Worm (Caenorhabditis elegans) whole organism, L3 larva: ENCODE results near the gene marc-2.

Experiments
- R02D3.7 ChIP-seq: fragments of 150-350 bp; optimal IDR thresholded peaks from 2 replicates; lab custom pipeline; 2014; ENCODE audit warnings: missing biosample characterization, missing genetic modification characterization
- ama-1 ChIP-seq: fragments of 150-350 bp; optimal IDR thresholded peaks from 2 replicates; lab custom pipeline; 2018
- ceh-28 ChIP-seq: fragments of 150-350 bp; optimal IDR thresholded peaks from 2 replicates; lab custom pipeline; 2014; ENCODE audit warnings: missing biosample characterization, missing genetic modification reagents, missing genetic modification characterization
- ceh-82 ChIP-seq: fragments of 150-350 bp; optimal IDR thresholded peaks from 2 replicates; lab custom pipeline; 2014; ENCODE audit warnings: missing biosample characterization, missing genetic modification characterization
- ceh-9 ChIP-seq: sonication (generic microtip); optimal IDR thresholded peaks from 2 replicates; lab custom pipeline; 2018; ENCODE audit warnings: missing biosample characterization, missing genetic modification characterization
- daf-12 ChIP-seq: fragments of 150-350 bp; optimal IDR thresholded peaks from 2 replicates; lab custom pipeline; 2014; ENCODE audit warnings: missing biosample characterization, missing genetic modification reagents, missing genetic modification characterization
- egl-27 ChIP-seq: sonication (generic microtip); optimal IDR thresholded peaks from 4 replicates; lab custom pipeline; 2017; ENCODE audit warnings: missing biosample characterization, missing genetic modification reagents, missing genetic modification characterization
- egl-5 ChIP-seq: fragments of 150-350 bp; optimal IDR thresholded peaks from 2 replicates; lab custom pipeline; 2017; ENCODE audit warnings: missing biosample characterization, missing genetic modification reagents, missing genetic modification characterization, inconsistent platforms
- elt-1 ChIP-seq: fragments of 150-350 bp; optimal IDR thresholded peaks from 2 replicates; lab custom pipeline; 2014; ENCODE audit warnings: missing biosample characterization, missing genetic modification characterization
- elt-2 ChIP-seq: sonication (generic microtip); optimal IDR thresholded peaks from 2 replicates; lab custom pipeline; 2016; ENCODE audit warnings: missing genetic modification reagents, mild to moderate bottlenecking, missing genetic modification characterization, missing compliant biosample characterization
- elt-3 ChIP-seq, 3 experiments: fragments of 150-350 bp in 1 of 3; sonication (generic microtip) in 2 of 3; optimal IDR thresholded peaks; 2 replicates in 2 of 3; 4 replicates in 1 of 3; lab custom pipeline; 2014 to 2017; ENCODE audit warnings: missing biosample characterization in 3 of 3, missing genetic modification characterization in 3 of 3
- eor-1 ChIP-seq, 2 experiments: fragments of 150-350 bp; optimal IDR thresholded peaks; 2 replicates each; lab custom pipeline; 2014 to 2018; ENCODE audit warnings: missing biosample characterization in 2 of 2, missing genetic modification characterization in 2 of 2
- fkh-10 ChIP-seq: sonication (generic microtip); optimal IDR thresholded peaks from 2 replicates; lab custom pipeline; 2017; ENCODE audit warnings: missing biosample characterization, missing genetic modification reagents, missing genetic modification characterization
- hmg-11 ChIP-seq: sonication (generic microtip); optimal IDR thresholded peaks from 2 replicates; lab custom pipeline; 2016; ENCODE audit warnings: missing genetic modification characterization, missing compliant biosample characterization
- lin-39 ChIP-seq: fragments of 150-350 bp; optimal IDR thresholded peaks from 2 replicates; lab custom pipeline; 2018; ENCODE audit warnings: missing biosample characterization, missing genetic modification reagents, missing genetic modification characterization
- nfya-1 ChIP-seq: sonication (generic microtip); optimal IDR thresholded peaks from 2 replicates; lab custom pipeline; 2017; ENCODE audit warnings: missing genetic modification characterization, mild to moderate bottlenecking, missing compliant biosample characterization, antibody characterized with exemption, moderate library complexity; ENCODE audit not compliant: insufficient read depth
- nhr-12 ChIP-seq: fragments of 150-350 bp; optimal IDR thresholded peaks from 2 replicates; lab custom pipeline; 2014; ENCODE audit warnings: missing biosample characterization, missing genetic modification characterization
- nhr-23 ChIP-seq: fragments of 150-350 bp; optimal IDR thresholded peaks from 2 replicates; lab custom pipeline; 2014; ENCODE audit warnings: missing biosample characterization, missing genetic modification reagents, missing genetic modification characterization
- nhr-237 ChIP-seq: fragments of 150-350 bp; optimal IDR thresholded peaks from 2 replicates; lab custom pipeline; 2014; ENCODE audit warnings: missing biosample characterization, missing genetic modification characterization
- nhr-25 ChIP-seq: sonication (generic microtip); optimal IDR thresholded peaks from 2 replicates; lab custom pipeline; 2017; ENCODE audit warnings: missing biosample characterization, missing genetic modification characterization
- nhr-28 ChIP-seq: fragments of 150-350 bp; optimal IDR thresholded peaks from 2 replicates; lab custom pipeline; 2014; ENCODE audit warnings: missing biosample characterization, missing genetic modification characterization
- nhr-43 ChIP-seq: sonication (generic microtip); optimal IDR thresholded peaks from 2 replicates; lab custom pipeline; 2016; ENCODE audit warnings: mild to moderate bottlenecking, missing genetic modification characterization, missing compliant biosample characterization; ENCODE audit not compliant: poor library complexity, severe bottlenecking
- nhr-67 ChIP-seq: fragments of 150-350 bp; optimal IDR thresholded peaks from 2 replicates; lab custom pipeline; 2014; ENCODE audit warnings: missing biosample characterization, missing genetic modification characterization
- nhr-76 ChIP-seq: fragments of 150-350 bp; sonication (generic microtip); optimal IDR thresholded peaks from 5 replicates; lab custom pipeline; 2014; ENCODE audit warnings: missing biosample characterization, missing genetic modification characterization
- pqm-1 ChIP-seq: fragments of 150-350 bp; optimal IDR thresholded peaks from 2 replicates; lab custom pipeline; 2017; ENCODE audit warnings: missing biosample characterization, missing genetic modification characterization, inconsistent platforms
- snpc-4 ChIP-seq: fragments of 150-350 bp; optimal IDR thresholded peaks from 2 replicates; lab custom pipeline; 2014; ENCODE audit warnings: missing biosample characterization, missing genetic modification characterization
- tbx-2 ChIP-seq: sonication (generic microtip); optimal IDR thresholded peaks from 2 replicates; lab custom pipeline; 2016; ENCODE audit warnings: mild to moderate bottlenecking, missing genetic modification characterization, missing compliant biosample characterization
- unc-62 ChIP-seq: fragments of 150-350 bp; sonication (generic microtip); optimal IDR thresholded peaks from 4 replicates; lab custom pipeline; 2014; ENCODE audit warnings: missing biosample characterization, missing genetic modification reagents, missing genetic modification characterization
- ztf-4 ChIP-seq: fragments of 150-350 bp; optimal IDR thresholded peaks from 2 replicates; lab custom pipeline; 2014; ENCODE audit warnings: missing biosample characterization, missing genetic modification characterization

Gene marc-2

DNA sequence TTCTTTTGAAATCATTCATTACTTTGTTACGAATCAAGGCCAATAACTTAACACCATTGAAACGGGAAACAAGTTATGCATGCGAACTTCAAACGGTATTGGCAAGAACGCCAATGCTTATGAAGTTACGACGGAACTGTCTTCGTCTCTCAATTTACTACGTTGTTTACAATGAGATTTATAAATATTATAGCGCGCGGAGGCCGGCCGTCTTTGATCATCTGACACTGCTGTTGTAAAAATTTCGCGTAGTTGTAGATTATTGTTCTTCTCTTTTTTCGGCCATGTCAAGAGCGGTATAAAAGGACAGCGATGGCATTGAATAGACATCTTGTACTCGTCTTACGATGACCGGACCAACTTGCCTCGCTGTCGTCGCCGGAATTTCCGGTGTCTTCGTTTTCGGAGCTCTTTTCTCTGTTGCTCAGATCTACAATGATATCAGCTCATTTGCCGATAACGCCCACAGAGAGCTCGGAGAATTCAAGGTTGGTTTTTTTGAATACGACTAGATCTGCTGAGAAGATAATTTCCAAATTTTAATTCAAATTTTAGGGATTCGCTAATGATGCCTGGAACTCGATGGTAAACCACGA is 43.9 kb upstream of the marc-2 start, which contains the start of gene col-39:
col-39 (plus strand) TSS at position 342 of the 596 bp plus-strand sequence.
- TF ChIP-seq eor-1 (tag; optimal IDR thresholded peaks at IDR 0.05; lab: Kevin White, UChicago) (no peak), nhr-25 (tag; lab: Kevin White, UChicago) (peak; percentile 56), nhr-23 (tag; lab: Kevin White, UChicago) (no peak), ama-1 (peak; percentile 69), lin-39 (tag; lab: Kevin White, UChicago) (no peak), nhr-12 (tag; lab: Kevin White, UChicago) (no peak)
- TF ChIP-seq, all 47 proteins: peak for 2

- TF ChIP-seq nfya-1 (tag; lab: Kevin White, UChicago): no peak
- peak; percentile 69 for TF ChIP-seq nhr-25 (tag; lab: Kevin White, UChicago)
- no peak for TF ChIP-seq nhr-67 (tag; lab: Kevin White, UChicago)
- no peak for TF ChIP-seq R02D3.7 (tag; lab: Kevin White, UChicago)
- no peak for TF ChIP-seq unc-62 (GFP tag; lab: Kevin White, UChicago)
- TF ChIP-seq ztf-4 (tag; lab: Kevin White, UChicago): no peak
- TF ChIP-seq ceh-28 (tag; lab: Kevin White, UChicago): no peak
Observed at ce11 chrII:10703594-10704384, 43.0 kb upstream of the marc-2 start, which contains the start of gene col-79. TSS of gene col-79 (plus strand) at chrII:10703613.

DNA sequence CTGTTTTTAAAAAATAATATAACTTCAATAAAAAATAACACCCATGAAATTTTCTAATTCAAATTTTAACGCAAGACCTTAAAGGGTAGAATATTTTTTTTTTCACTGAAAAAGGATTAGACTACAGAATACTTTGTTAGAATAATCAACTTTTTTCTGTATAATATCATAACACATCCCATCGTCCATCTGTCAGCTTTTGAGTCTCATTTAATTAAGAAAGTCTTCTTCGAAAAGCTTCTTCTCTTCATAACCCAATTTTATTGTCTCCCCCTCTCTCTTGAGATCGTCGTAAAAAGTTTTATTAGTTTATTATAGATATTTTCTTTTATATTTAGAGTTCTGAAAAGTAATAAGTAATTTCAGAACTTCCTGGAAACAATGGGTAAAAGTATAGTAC is 35.3 kb upstream of the marc-2 start:
- TF ChIP-seq tbx-2 (tag; lab: Kevin White, UChicago) (no peak), fkh-10 (peak; percentile 5)

- TF ChIP-seq nhr-25 (tag; lab: Kevin White, UChicago): no peak
- no peak for TF ChIP-seq tbx-2 (tag; lab: Kevin White, UChicago)
- no peak for TF ChIP-seq elt-3 (tag; optimal IDR thresholded peaks at IDR 0.05; lab: Kevin White, UChicago)
- TF ChIP-seq elt-2 (tag; lab: Kevin White, UChicago): no peak
- TF ChIP-seq nfya-1 (tag; lab: Kevin White, UChicago): no peak
- TF ChIP-seq ceh-82 (tag; lab: Kevin White, UChicago): no peak
- no peak for TF ChIP-seq daf-12 (tag; lab: Kevin White, UChicago)
- no peak for TF ChIP-seq nhr-43 (tag; lab: Kevin White, UChicago)
- no peak for TF ChIP-seq egl-27 (tag; lab: Kevin White, UChicago)
- no peak for TF ChIP-seq ceh-28 (tag; lab: Kevin White, UChicago)
- no peak for TF ChIP-seq snpc-4 (tag; lab: Kevin White, UChicago)
- no peak for TF ChIP-seq nhr-28 (tag; lab: Kevin White, UChicago)
- no peak for TF ChIP-seq hmg-11
- no peak for TF ChIP-seq nhr-237
- no peak for TF ChIP-seq nhr-76 (tag; lab: Kevin White, UChicago)
Observed at ce11 chrII:10694713-10695112, 33.9 kb upstream of the marc-2 start, which contains the start of gene lgc-57. TSS of gene lgc-57 (plus strand) at chrII:10695013.

- TF ChIP-seq elt-2 (tag; lab: Kevin White, UChicago) (peak; percentile 60), nhr-25 (tag; lab: Kevin White, UChicago) (no peak), pqm-1 (tag; lab: Kevin White, UChicago) (peak; percentile 53), elt-1 (tag; lab: Kevin White, UChicago) (no peak)
- TF ChIP-seq, all 47 proteins: peak for 2
Observed at ce11 chrII:10693655-10694054, 32.9 kb upstream of the marc-2 start, which contains the start of gene gbh-1. TSS of gene gbh-1 (minus strand) at chrII:10693803.

DNA sequence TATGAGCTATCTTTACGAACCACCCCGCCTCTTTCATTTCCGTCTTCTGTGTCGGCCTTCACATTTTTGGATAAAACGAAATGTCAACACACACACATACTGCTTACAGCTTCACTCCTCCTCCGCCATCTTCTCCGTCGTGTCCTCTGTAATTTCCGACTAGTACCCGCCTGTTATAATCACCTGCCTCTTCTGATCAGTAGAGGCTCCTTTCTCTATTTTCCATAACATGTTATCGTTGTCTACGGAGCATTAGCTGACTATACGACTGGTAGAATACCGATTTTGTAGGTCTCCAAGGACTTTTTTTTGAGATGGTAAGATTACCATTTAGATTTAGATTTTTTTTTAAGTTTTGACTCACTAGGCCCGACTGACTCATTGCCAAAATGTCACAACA is 24.2 kb upstream of the marc-2 start:
- no peak for TF ChIP-seq elt-2 (tag; lab: Kevin White, UChicago)
- no peak for TF ChIP-seq ama-1
- TF ChIP-seq ceh-9 (tag; lab: Kevin White, UChicago): no peak
- TF ChIP-seq R02D3.7 (tag; lab: Kevin White, UChicago): no peak
- TF ChIP-seq egl-5 (tag; lab: Kevin White, UChicago): no peak
